Worm (Caenorhabditis elegans) whole organism, young adult: ENCODE measurements around the gene F10C1.1.

Experiments used
- B0019.2 ChIP-seq: fragments of 200-800 bp; sonication (Bioruptor generic); conservative IDR thresholded peaks from 2 replicates; pipeline ENCODE4 v1.3.6; 2022; ENCODE audit warnings: missing genetic modification reagents, missing genetic modification characterization, missing compliant biosample characterization
- D2030.7 ChIP-seq: fragments of 200-800 bp; sonication (Bioruptor generic); IDR thresholded peaks from 2 replicates; pipeline ENCODE4 v1.3.6; 2022; ENCODE audit warnings: missing genetic modification reagents, missing genetic modification characterization, missing compliant biosample characterization
- F33H1.4 ChIP-seq: fragments of 200-800 bp; sonication (Bioruptor generic); IDR thresholded peaks from 2 replicates; pipeline ENCODE4 v1.3.6; 2022; ENCODE audit warnings: missing genetic modification reagents, missing genetic modification characterization, missing compliant biosample characterization
- Y56A3A.18 ChIP-seq: fragments of 200-800 bp; sonication (Bioruptor generic); IDR thresholded peaks from 2 replicates; pipeline ENCODE4 v1.3.6; 2022; ENCODE audit warnings: missing genetic modification reagents, missing genetic modification characterization, missing compliant biosample characterization
- Y67H2A.10 ChIP-seq: fragments of 200-800 bp; sonication (Bioruptor generic); conservative IDR thresholded peaks from 2 replicates; pipeline ENCODE4 v1.3.6; 2022; ENCODE audit warnings: missing genetic modification reagents, missing genetic modification characterization, missing compliant biosample characterization
- akir-1 ChIP-seq: fragments of 200-800 bp; sonication (Bioruptor generic); optimal IDR thresholded peaks from 2 replicates; lab custom pipeline; 2018; ENCODE audit warnings: mild to moderate bottlenecking, missing genetic modification characterization, moderate library complexity, missing compliant biosample characterization
- athp-1 ChIP-seq: sonication (generic microtip); optimal IDR thresholded peaks from 2 replicates; lab custom pipeline; 2017; ENCODE audit warnings: mild to moderate bottlenecking, missing genetic modification characterization, missing compliant biosample characterization
- attf-3 ChIP-seq: fragments of 200-800 bp; sonication (Bioruptor generic); conservative IDR thresholded peaks from 2 replicates; pipeline ENCODE4 v1.3.6; 2022; ENCODE audit warnings: missing genetic modification reagents, missing genetic modification characterization, missing compliant biosample characterization
- ccch-3 ChIP-seq: fragments of 200-800 bp; sonication (Bioruptor generic); optimal IDR thresholded peaks from 2 replicates; lab custom pipeline; 2018; ENCODE audit warnings: mild to moderate bottlenecking, missing genetic modification characterization, missing compliant biosample characterization
- cebp-2 ChIP-seq: fragments of 200-800 bp; sonication (Bioruptor generic); IDR thresholded peaks from 2 replicates; pipeline ENCODE4 v1.3.6; 2022; ENCODE audit warnings: missing genetic modification characterization, missing compliant biosample characterization
- ceh-100 ChIP-seq: fragments of 200-800 bp; sonication (Bioruptor generic); IDR thresholded peaks from 2 replicates; pipeline ENCODE4 v1.3.6; 2022; ENCODE audit warnings: missing genetic modification reagents, missing genetic modification characterization, missing compliant biosample characterization
- ceh-27 ChIP-seq: fragments of 200-800 bp; sonication (Bioruptor generic); optimal IDR thresholded peaks from 2 replicates; lab custom pipeline; 2018; ENCODE audit warnings: mild to moderate bottlenecking, missing genetic modification characterization, moderate library complexity, missing compliant biosample characterization
- ceh-40 ChIP-seq: fragments of 200-800 bp; sonication (Bioruptor generic); IDR thresholded peaks from 2 replicates; pipeline ENCODE4 v1.3.6; 2022; ENCODE audit warnings: missing genetic modification characterization, missing compliant biosample characterization
- ceh-79 ChIP-seq: sonication (generic microtip); optimal IDR thresholded peaks from 2 replicates; lab custom pipeline; 2017; ENCODE audit warnings: mild to moderate bottlenecking, missing genetic modification characterization, missing compliant biosample characterization
- ceh-91 ChIP-seq: fragments of 200-800 bp; sonication (Bioruptor generic); IDR thresholded peaks from 2 replicates; pipeline ENCODE4 v1.3.6; 2022; ENCODE audit warnings: missing genetic modification reagents, missing genetic modification characterization, missing compliant biosample characterization
- chd-7 ChIP-seq: sonication (generic microtip); optimal IDR thresholded peaks from 2 replicates; lab custom pipeline; 2016; ENCODE audit warnings: mild to moderate bottlenecking, missing genetic modification characterization, moderate library complexity, missing compliant biosample characterization
- dpff-1 ChIP-seq: sonication (generic microtip); optimal IDR thresholded peaks from 2 replicates; lab custom pipeline; 2017; ENCODE audit warnings: mild to moderate bottlenecking, missing genetic modification characterization, missing compliant biosample characterization
- egl-44 ChIP-seq: fragments of 200-800 bp; sonication (Bioruptor generic); IDR thresholded peaks from 2 replicates; pipeline ENCODE4 v1.3.6; 2022; ENCODE audit warnings: missing genetic modification reagents, missing genetic modification characterization, missing compliant biosample characterization
- egrh-3 ChIP-seq: fragments of 200-800 bp; sonication (Bioruptor generic); IDR thresholded peaks from 2 replicates; pipeline ENCODE4 v1.3.6; 2022; ENCODE audit warnings: missing genetic modification reagents, missing genetic modification characterization, missing compliant biosample characterization
- ets-4 ChIP-seq: fragments of 200-800 bp; sonication (Bioruptor generic); optimal IDR thresholded peaks from 2 replicates; lab custom pipeline; 2018; ENCODE audit warnings: mild to moderate bottlenecking, missing genetic modification characterization, missing compliant biosample characterization
- hlh-12 ChIP-seq: sonication (generic microtip); optimal IDR thresholded peaks from 2 replicates; lab custom pipeline; 2016; ENCODE audit warnings: missing genetic modification characterization, missing compliant biosample characterization
- hlh-26 ChIP-seq: fragments of 200-800 bp; sonication (Bioruptor generic); conservative IDR thresholded peaks from 2 replicates; pipeline ENCODE4 v1.3.6; 2022; ENCODE audit warnings: missing genetic modification reagents, missing genetic modification characterization, missing compliant biosample characterization
- let-526 ChIP-seq: fragments of 200-800 bp; sonication (Bioruptor generic); IDR thresholded peaks from 2 replicates; pipeline ENCODE4 v1.3.6; 2022; ENCODE audit warnings: missing genetic modification reagents, missing genetic modification characterization, missing compliant biosample characterization
- lin-26 ChIP-seq: fragments of 200-800 bp; sonication (Bioruptor generic); IDR thresholded peaks from 2 replicates; pipeline ENCODE4 v1.3.6; 2022; ENCODE audit warnings: missing genetic modification reagents, missing genetic modification characterization, missing compliant biosample characterization
- lin-40 ChIP-seq: sonication (generic microtip); optimal IDR thresholded peaks from 2 replicates; lab custom pipeline; 2016; ENCODE audit warnings: missing genetic modification characterization, mild to moderate bottlenecking, missing compliant biosample characterization, missing genotype, missing genetic modification reagents
- lin-54 ChIP-seq: fragments of 200-800 bp; sonication (Bioruptor generic); optimal IDR thresholded peaks from 2 replicates; lab custom pipeline; 2018; ENCODE audit warnings: mild to moderate bottlenecking, missing genetic modification characterization, missing compliant biosample characterization
- lsy-27 ChIP-seq: sonication (generic microtip); optimal IDR thresholded peaks from 2 replicates; lab custom pipeline; 2017; ENCODE audit warnings: missing genetic modification characterization, mild to moderate bottlenecking, missing compliant biosample characterization, antibody characterized with exemption, missing genotype, borderline replicate concordance; ENCODE audit not compliant: insufficient read depth
- madf-10 ChIP-seq: sonication (generic microtip); optimal IDR thresholded peaks from 2 replicates; lab custom pipeline; 2016; ENCODE audit warnings: mild to moderate bottlenecking, missing genetic modification characterization, missing compliant biosample characterization
- madf-3 ChIP-seq: fragments of 200-800 bp; sonication (Bioruptor generic); IDR thresholded peaks from 2 replicates; pipeline ENCODE4 v1.3.6; 2022; ENCODE audit warnings: missing genetic modification reagents, missing genetic modification characterization, missing compliant biosample characterization
- madf-6 ChIP-seq: fragments of 200-800 bp; sonication (Bioruptor generic); IDR thresholded peaks from 2 replicates; pipeline ENCODE4 v1.3.6; 2022; ENCODE audit warnings: missing genetic modification reagents, missing genetic modification characterization, missing compliant biosample characterization
- madf-8 ChIP-seq: fragments of 200-800 bp; sonication (Bioruptor generic); conservative IDR thresholded peaks from 2 replicates; pipeline ENCODE4 v1.3.6; 2022; ENCODE audit warnings: missing genetic modification reagents, missing genetic modification characterization, missing compliant biosample characterization
- mel-28 ChIP-seq: sonication (generic microtip); optimal IDR thresholded peaks from 2 replicates; lab custom pipeline; 2016; ENCODE audit warnings: borderline replicate concordance, mild to moderate bottlenecking, missing genetic modification characterization, missing compliant biosample characterization
- mes-4 ChIP-seq: sonication (generic microtip); optimal IDR thresholded peaks from 2 replicates; lab custom pipeline; 2016; ENCODE audit warnings: missing genotype, missing genetic modification characterization, missing compliant biosample characterization
- nfyb-1 ChIP-seq: fragments of 200-800 bp; sonication (Bioruptor generic); IDR thresholded peaks from 2 replicates; pipeline ENCODE4 v1.3.6; 2022; ENCODE audit warnings: missing genetic modification reagents, missing genetic modification characterization, missing compliant biosample characterization
- nhr-120 ChIP-seq: fragments of 200-800 bp; sonication (Bioruptor generic); IDR thresholded peaks from 2 replicates; pipeline ENCODE4 v1.3.6; 2022; ENCODE audit warnings: missing genetic modification characterization, missing compliant biosample characterization
- nhr-90 ChIP-seq: sonication (generic microtip); optimal IDR thresholded peaks from 2 replicates; lab custom pipeline; 2016; ENCODE audit warnings: missing genotype, mild to moderate bottlenecking, missing genetic modification characterization, missing compliant biosample characterization
- pbrm-1 ChIP-seq: fragments of 200-800 bp; sonication (Bioruptor generic); IDR thresholded peaks from 2 replicates; pipeline ENCODE4 v1.3.6; 2022; ENCODE audit warnings: missing genetic modification reagents, missing genetic modification characterization, missing compliant biosample characterization
- rcor-1 ChIP-seq: fragments of 200-800 bp; sonication (Bioruptor generic); IDR thresholded peaks from 2 replicates; pipeline ENCODE4 v1.3.6; 2022; ENCODE audit warnings: missing genetic modification reagents, missing genetic modification characterization, missing compliant biosample characterization
- rec-8 ChIP-seq, 2 experiments: sonication (generic microtip); optimal IDR thresholded peaks; 2 replicates each; lab custom pipeline; 2016; ENCODE audit warnings: mild to moderate bottlenecking in 2 of 2, missing genetic modification characterization in 2 of 2, missing genetic modification reagents in 2 of 2, missing genotype in 2 of 2, missing biosample characterization in 1 of 2, missing compliant biosample characterization in 1 of 2, moderate library complexity in 1 of 2
- rpc-1 ChIP-seq, 2 experiments: fragments of 150-350 bp in 1 of 2; sonication (generic microtip) in 1 of 2; optimal IDR thresholded peaks; 2 replicates each; lab custom pipeline; 2014 to 2018; ENCODE audit warnings: missing biosample characterization in 1 of 2, missing genetic modification characterization in 1 of 2, missing genetic modification reagents in 1 of 2, missing genotype in 1 of 2
- snpc-1.1 ChIP-seq: sonication (generic microtip); optimal IDR thresholded peaks from 2 replicates; lab custom pipeline; 2017; ENCODE audit warnings: missing genetic modification characterization, mild to moderate bottlenecking, missing compliant biosample characterization, antibody characterized with exemption, moderate library complexity, missing genotype, missing genetic modification reagents; ENCODE audit not compliant: insufficient read depth
- snpc-3.4 ChIP-seq: sonication (generic microtip); optimal IDR thresholded peaks from 2 replicates; lab custom pipeline; 2017; ENCODE audit warnings: missing genetic modification characterization, mild to moderate bottlenecking, missing compliant biosample characterization, antibody characterized with exemption, moderate library complexity, missing genotype, missing genetic modification reagents
- tbp1 ChIP-seq: fragments of 200-800 bp; sonication (Bioruptor generic); optimal IDR thresholded peaks from 2 replicates; lab custom pipeline; 2018; ENCODE audit warnings: mild to moderate bottlenecking, missing genetic modification characterization, missing compliant biosample characterization
- xnd-1 ChIP-seq: sonication (generic microtip); optimal IDR thresholded peaks from 2 replicates; lab custom pipeline; 2016; ENCODE audit warnings: missing genotype, missing genetic modification reagents, missing genetic modification characterization, missing compliant biosample characterization
- ztf-22 ChIP-seq: fragments of 200-800 bp; sonication (Bioruptor generic); optimal IDR thresholded peaks from 2 replicates; lab custom pipeline; 2018; ENCODE audit warnings: mild to moderate bottlenecking, missing genetic modification characterization, moderate library complexity, missing compliant biosample characterization
- ztf-28 ChIP-seq: fragments of 200-800 bp; sonication (Bioruptor generic); IDR thresholded peaks from 2 replicates; pipeline ENCODE4 v1.3.6; 2022; ENCODE audit warnings: missing genetic modification reagents, missing genetic modification characterization, missing compliant biosample characterization

F10C1.1 gene

ce11 chrII:5772547-5773142, 1.4 kb upstream of the F10C1.1 start (continued):
- no peak for TF ChIP-seq lsy-27 (tag; lab: Kevin White, UChicago)
- TF ChIP-seq nhr-120 (GFP tag; lab: Robert Waterston, UW), result no peak
- 0 out of 2 replicates have a peak, but pooled peaks have one; percentile 13 for TF ChIP-seq F33H1.4 (GFP tag; lab: Robert Waterston, UW)
- no peak for TF ChIP-seq akir-1 (GFP tag; lab: Kevin White, UChicago)
- TF ChIP-seq ceh-40, result no peak
- TF ChIP-seq hlh-26 (GFP tag; lab: Robert Waterston, UW), result no peak
- TF ChIP-seq rec-8 (tag; optimal IDR thresholded peaks at IDR 0.05; lab: Kevin White, UChicago), result peak; percentile 16 to 63
- TF ChIP-seq Y67H2A.10 (GFP tag; lab: Robert Waterston, UW), result no peak
- TF ChIP-seq ceh-100 (GFP tag; lab: Robert Waterston, UW), result 0 out of 2 replicates have a peak, but pooled peaks have one; percentile 27
- TF ChIP-seq ceh-27 (GFP tag; lab: Kevin White, UChicago), result peak; percentile 75
- peak; percentile 57 for TF ChIP-seq madf-6 (GFP tag; lab: Robert Waterston, UW)
- no peak for TF ChIP-seq cebp-2 (GFP tag; lab: Robert Waterston, UW)
- TF ChIP-seq lin-54 (GFP tag; lab: Kevin White, UChicago), result no peak
- TF ChIP-seq nfyb-1 (GFP tag; lab: Robert Waterston, UW), result peak; percentile 83
- TF ChIP-seq let-526 (GFP tag; lab: Robert Waterston, UW), result peak; percentile 68; the same call in 1 of the 2 replicates
- no peak for TF ChIP-seq snpc-3.4 (tag; lab: Kevin White, UChicago)
- peak; percentile 25 for TF ChIP-seq madf-10 (tag; lab: Kevin White, UChicago)
- peak; percentile 55; the same call in 1 of the 2 replicates for TF ChIP-seq Y56A3A.18 (GFP tag; lab: Robert Waterston, UW)
- no peak for TF ChIP-seq D2030.7 (GFP tag; lab: Robert Waterston, UW)
- TF ChIP-seq pbrm-1 (GFP tag; lab: Robert Waterston, UW), result 0 out of 2 replicates have a peak, but pooled peaks have one; percentile 40
- no peak for TF ChIP-seq dpff-1 (tag; lab: Kevin White, UChicago)
- TF ChIP-seq chd-7, result peak; percentile 52
- TF ChIP-seq egl-44 (GFP tag; lab: Robert Waterston, UW), result 0 out of 2 replicates have a peak, but pooled peaks have one; percentile 40
- no peak for TF ChIP-seq ztf-22
- peak; percentile 64 for TF ChIP-seq rpc-1 (optimal IDR thresholded peaks at IDR 0.05; lab: Kevin White, UChicago)
- peak; percentile 81 for TF ChIP-seq rpc-1 (tag; optimal IDR thresholded peaks at IDR 0.05; lab: Kevin White, UChicago)
- 0 out of 2 replicates have a peak, but pooled peaks have one; percentile 50 for TF ChIP-seq ztf-28 (GFP tag; lab: Robert Waterston, UW)
- TF ChIP-seq ccch-3, result no peak
- no peak for TF ChIP-seq B0019.2 (GFP tag; lab: Robert Waterston, UW)
- 0 out of 2 replicates have a peak, but pooled peaks have one; percentile 55 for TF ChIP-seq madf-3
- TF ChIP-seq nhr-90 (tag; lab: Kevin White, UChicago), result peak; percentile 58
- no peak for TF ChIP-seq snpc-1.1
- TF ChIP-seq mel-28 (tag; lab: Kevin White, UChicago), result no peak
- no peak for TF ChIP-seq madf-8 (GFP tag; lab: Robert Waterston, UW)
- TF ChIP-seq ceh-79 (tag; lab: Kevin White, UChicago), result no peak
- no peak for TF ChIP-seq attf-3 (GFP tag; lab: Robert Waterston, UW)
- TF ChIP-seq ets-4 (GFP tag; lab: Kevin White, UChicago), result no peak
- no peak for TF ChIP-seq mes-4 (tag; lab: Kevin White, UChicago)
- no peak for TF ChIP-seq athp-1
- TF ChIP-seq lin-26 (GFP tag; lab: Robert Waterston, UW), result peak; percentile 86
- TF ChIP-seq xnd-1 (tag; lab: Kevin White, UChicago), result no peak
- peak; percentile 33; the same call in 1 of the 2 replicates for TF ChIP-seq egrh-3 (GFP tag; lab: Robert Waterston, UW)
- peak; percentile 95 for TF ChIP-seq tbp1
- peak; percentile 26 for TF ChIP-seq lin-40 (tag; lab: Kevin White, UChicago)
- no peak for TF ChIP-seq hlh-12 (tag; lab: Kevin White, UChicago)
- peak; percentile 64 for TF ChIP-seq rcor-1 (GFP tag; lab: Robert Waterston, UW)
- no peak for TF ChIP-seq ceh-91 (GFP tag; lab: Robert Waterston, UW)
